Worm (Caenorhabditis elegans): ENCODE measurements around the gene R05A10.3.

Gene R05A10.3

DNA sequence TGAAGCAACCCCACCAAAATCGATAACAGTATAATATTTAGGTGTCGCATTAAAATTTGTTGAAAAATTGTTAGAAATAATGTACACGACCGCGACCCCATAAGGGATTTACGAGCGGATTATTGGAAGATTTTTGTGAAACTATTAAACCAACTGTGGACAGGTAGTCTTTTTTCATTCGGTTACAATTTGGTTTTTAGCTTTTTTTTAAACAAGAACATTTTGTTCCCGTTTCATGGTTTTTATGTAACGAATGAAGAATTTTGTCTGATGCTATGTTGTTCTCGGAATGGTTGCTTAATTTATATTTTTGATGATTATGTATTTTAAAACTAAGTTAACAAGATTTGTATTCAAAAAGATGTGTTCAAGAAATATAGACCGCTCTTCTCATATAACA, at the start of gene R05A10.3:
Gene R05A10.3 (minus strand): TSS at position 101 of the 400 bp plus-strand sequence.
- no peak for TF ChIP-seq dao-5 (tag; optimal IDR thresholded peaks at IDR 0.05)
- TF ChIP-seq W03F9.2 (tag; optimal IDR thresholded peaks at IDR 0.05) = no peak
- no peak for TF ChIP-seq him-1 (tag; optimal IDR thresholded peaks at IDR 0.05)

DNA sequence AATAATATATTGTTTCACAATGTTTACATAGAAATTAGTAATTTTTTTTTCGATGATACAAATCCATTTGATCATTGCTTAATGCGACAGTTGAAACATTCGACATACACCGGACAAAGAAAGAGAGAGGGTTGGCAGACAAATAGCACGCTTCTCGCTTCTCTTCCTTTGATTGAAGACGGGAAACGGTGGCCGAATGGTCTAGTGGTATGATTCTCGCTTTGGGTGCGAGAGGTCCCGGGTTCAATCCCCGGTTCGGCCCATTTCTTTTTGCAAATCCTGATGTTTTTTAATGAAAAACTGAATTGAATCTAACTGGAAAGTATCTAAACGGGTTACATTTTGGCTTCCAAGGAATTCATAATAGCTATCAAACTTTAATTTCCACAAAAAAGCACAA, 48.6 kb upstream of the R05A10.3 start:
- TF ChIP-seq W03F9.2 (tag; optimal IDR thresholded peaks at IDR 0.05) = peak; percentile 48
- no peak for TF ChIP-seq him-1 (tag; optimal IDR thresholded peaks at IDR 0.05)
- peak; percentile 14 for TF ChIP-seq dao-5 (tag; optimal IDR thresholded peaks at IDR 0.05)

DNA sequence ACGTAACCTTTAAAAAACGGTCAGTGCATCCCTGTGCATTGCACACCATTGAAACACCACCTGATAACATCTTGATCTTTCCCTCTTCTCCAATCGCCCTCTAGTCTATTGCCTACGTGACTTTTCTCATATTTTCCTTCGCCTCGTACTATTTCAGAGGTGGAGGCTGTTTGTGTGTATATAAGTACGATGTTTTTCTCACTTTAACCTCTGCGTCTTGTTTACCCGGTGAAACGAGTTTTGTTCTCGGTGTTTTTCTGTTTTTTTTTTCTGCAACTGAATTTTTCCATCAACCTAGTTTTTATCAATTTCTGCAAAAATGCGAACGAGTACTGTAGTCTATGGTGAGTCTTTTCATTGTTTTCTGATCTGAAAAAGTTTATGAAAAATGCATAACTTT, 43.4 kb upstream of the R05A10.3 start, which contains the start of gene sqrd-1:
Gene sqrd-1 (plus strand): TSS at position 158 of the 400 bp plus-strand sequence.
- no peak for TF ChIP-seq W03F9.2 (tag; optimal IDR thresholded peaks at IDR 0.05)
- no peak for TF ChIP-seq dao-5 (tag; optimal IDR thresholded peaks at IDR 0.05)
- no peak for TF ChIP-seq him-1 (tag; optimal IDR thresholded peaks at IDR 0.05)

DNA sequence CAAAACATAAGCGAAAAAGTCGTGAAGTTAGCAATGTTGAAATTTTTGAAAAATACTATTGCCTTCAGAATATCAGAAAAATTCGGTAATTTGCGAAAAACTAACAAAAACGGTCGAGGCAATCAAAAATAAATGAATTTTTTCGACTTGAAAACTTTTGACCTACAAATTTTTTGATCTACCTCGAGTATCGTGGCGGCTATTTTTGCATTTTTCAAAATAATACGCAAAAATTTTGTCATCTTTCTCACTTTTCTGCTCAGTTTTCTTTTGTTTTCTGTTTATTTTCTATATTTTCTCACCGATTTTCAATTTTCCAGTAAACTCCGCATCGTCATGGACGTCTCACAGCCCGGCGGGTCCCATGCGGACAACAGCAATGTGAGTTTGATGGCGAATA, 39.5 kb upstream of the R05A10.3 start:
- TF ChIP-seq dao-5 (tag; optimal IDR thresholded peaks at IDR 0.05) = no peak
- TF ChIP-seq W03F9.2 (tag; optimal IDR thresholded peaks at IDR 0.05) = no peak
- no peak for TF ChIP-seq him-1 (tag; optimal IDR thresholded peaks at IDR 0.05)

DNA sequence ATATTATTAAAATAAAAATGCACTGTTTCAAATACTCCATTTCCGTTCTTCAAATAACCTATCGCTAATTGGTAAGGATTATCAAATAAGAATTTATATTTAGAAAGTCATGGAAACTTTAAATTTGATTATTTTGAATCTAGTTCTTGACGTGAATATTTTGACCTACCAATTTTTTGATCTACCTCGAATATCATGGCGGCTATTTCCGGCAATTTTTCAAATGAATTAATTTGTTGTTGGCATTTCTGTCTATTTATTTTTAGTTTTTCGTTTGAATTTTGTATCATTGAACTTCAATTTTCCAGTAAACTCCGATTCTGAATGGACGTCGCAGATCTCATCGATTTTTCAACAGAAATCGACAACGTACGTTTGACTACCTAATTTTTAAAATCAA, 26.9 kb upstream of the R05A10.3 start, which contains the start of gene F02H6.3:
Gene F02H6.3 (plus strand): TSS at position 266 of the 400 bp plus-strand sequence.
- TF ChIP-seq W03F9.2 (tag; optimal IDR thresholded peaks at IDR 0.05) (no peak), him-1 (tag; optimal IDR thresholded peaks at IDR 0.05) (no peak), dao-5 (tag; optimal IDR thresholded peaks at IDR 0.05) (no peak)

DNA sequence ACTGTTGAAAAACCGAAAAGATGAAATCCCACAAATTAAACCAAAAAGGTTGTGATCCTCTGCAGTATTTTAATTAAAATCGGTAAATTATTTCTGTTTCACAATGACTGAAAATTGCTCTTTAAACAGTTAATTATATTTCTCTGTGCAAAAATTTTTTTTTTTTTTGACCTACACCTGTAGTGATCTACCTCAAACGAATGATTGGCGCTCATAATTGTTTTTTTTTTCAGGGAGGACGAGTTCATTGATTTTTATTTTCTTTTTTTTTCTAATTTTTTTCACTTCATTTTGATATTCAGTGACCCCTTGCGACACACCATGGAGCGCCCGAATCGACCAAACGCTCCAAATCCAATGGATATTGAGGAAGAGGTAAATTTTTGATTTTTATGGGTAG, 19.9 kb upstream of the R05A10.3 start, which contains the start of gene F02H6.2:
Gene F02H6.2 (plus strand): TSS at position 301 of the 400 bp plus-strand sequence.
- no peak for TF ChIP-seq dao-5 (tag; optimal IDR thresholded peaks at IDR 0.05)
- no peak for TF ChIP-seq him-1 (tag; optimal IDR thresholded peaks at IDR 0.05)
- no peak for TF ChIP-seq W03F9.2 (tag; optimal IDR thresholded peaks at IDR 0.05)

DNA sequence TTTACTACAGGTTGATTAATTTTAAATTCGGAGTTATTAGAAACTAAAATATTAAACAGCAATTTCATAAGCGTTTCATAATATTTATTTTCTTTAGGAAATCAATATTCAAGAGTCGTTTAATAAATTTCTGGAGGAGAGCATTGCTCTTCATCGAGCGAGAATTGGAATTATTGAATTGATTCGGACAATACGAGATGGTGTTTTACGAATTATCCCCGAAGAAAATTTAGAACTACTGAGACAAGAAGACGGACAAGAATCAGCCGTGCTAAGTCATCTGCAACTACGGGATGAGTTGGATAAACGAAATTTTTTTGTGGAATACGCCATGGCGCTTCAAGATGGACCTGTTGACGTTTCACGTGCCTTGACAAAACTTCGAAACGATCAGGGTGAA, 18.0 kb upstream of the R05A10.3 start:
- TF ChIP-seq him-1 (tag; optimal IDR thresholded peaks at IDR 0.05) (no peak), dao-5 (tag; optimal IDR thresholded peaks at IDR 0.05) (no peak), W03F9.2 (tag; optimal IDR thresholded peaks at IDR 0.05) (no peak)

DNA sequence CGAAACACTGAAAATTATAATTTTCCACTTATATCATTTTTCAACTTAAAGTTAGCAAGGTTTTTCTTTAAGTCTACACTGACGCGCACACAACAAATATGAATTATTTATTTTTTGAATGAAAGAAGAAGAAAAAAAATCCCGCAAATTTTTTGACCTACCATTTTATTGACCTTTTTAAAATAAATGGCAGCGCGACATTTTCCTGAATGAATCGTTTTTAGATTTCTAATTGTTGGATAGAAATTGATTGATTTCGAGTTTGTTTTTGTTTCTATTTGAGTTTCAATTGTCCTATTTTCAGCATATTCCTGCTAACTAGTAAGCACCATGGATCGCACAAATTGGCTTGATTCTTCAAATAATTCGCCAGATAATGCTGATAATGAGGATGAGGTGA, 16.9 kb upstream of the R05A10.3 start, which contains the start of gene K01G12.3:
Gene K01G12.3 (plus strand): TSS at position 301 of the 400 bp plus-strand sequence.
- TF ChIP-seq him-1 (tag; optimal IDR thresholded peaks at IDR 0.05) (no peak), W03F9.2 (tag; optimal IDR thresholded peaks at IDR 0.05) (no peak), dao-5 (tag; optimal IDR thresholded peaks at IDR 0.05) (no peak)

DNA sequence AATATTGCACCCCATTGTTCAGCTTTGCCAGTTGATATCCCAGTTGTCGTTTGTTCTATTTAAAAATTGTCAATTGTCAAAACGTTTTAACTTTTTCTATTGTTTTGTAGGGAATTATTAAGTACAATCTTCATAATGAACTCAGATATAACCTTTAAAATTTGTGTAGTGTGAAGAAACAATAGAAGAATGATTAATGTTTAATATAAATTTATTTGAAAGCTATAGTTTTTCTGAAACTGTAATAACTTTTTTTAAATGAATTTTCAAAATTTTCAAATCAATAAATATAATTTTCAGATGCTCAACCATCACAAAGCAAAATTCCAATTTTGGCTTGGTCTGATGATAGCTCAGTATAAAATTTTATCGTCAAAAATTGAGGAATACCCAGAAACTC, 15.6 kb upstream of the R05A10.3 start, which contains the start of gene K01G12.22:
Gene K01G12.22 (plus strand): TSS at position 301 of the 400 bp plus-strand sequence.
- no peak for TF ChIP-seq him-1 (tag; optimal IDR thresholded peaks at IDR 0.05)
- TF ChIP-seq dao-5 (tag; optimal IDR thresholded peaks at IDR 0.05) = no peak
- TF ChIP-seq W03F9.2 (tag; optimal IDR thresholded peaks at IDR 0.05) = no peak

DNA sequence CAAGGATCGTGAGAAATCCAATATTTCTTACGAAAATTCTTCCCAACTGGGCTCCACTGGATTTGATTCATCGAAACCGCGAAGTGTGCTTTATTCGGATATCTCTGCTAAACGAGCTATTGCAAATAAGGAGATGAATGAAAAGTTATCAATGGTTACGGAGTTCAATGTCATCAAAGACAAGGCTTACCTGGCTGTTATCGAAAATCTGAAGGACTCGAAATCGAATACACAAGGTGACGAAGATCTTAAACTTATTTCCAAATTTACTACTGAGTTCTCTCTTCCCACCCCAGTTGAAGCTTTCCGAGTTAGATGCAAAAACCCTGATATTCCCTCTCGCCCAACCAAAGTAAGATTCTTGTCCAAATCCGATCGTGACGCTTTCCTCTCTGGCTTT, 10.0 kb upstream of the R05A10.3 start:
- TF ChIP-seq W03F9.2 (tag; optimal IDR thresholded peaks at IDR 0.05) (no peak), dao-5 (tag; optimal IDR thresholded peaks at IDR 0.05) (no peak), him-1 (tag; optimal IDR thresholded peaks at IDR 0.05) (no peak)

DNA sequence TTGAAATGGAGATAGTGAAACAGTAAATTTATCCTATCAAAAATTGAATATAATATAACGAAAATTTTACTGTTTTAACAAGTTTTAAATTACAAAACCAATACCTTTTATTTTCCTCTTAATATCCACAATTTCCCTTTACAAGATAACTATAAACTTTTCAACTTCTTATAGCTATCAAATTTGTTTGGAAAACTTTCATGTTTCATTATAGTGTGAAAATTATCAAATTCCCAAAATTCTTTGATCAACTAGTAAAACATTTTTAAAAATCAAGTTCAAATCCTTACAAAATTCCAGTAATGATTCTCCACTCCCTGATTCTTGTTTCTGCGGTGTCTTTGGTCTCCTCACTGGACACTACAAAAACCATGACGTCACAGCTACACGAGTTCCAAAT, 5.8 kb upstream of the R05A10.3 start, which contains the start of gene R05A10.1:
Gene R05A10.1 (plus strand): TSS at position 301 of the 400 bp plus-strand sequence.
- TF ChIP-seq him-1 (tag; optimal IDR thresholded peaks at IDR 0.05) = no peak
- TF ChIP-seq dao-5 (tag; optimal IDR thresholded peaks at IDR 0.05) = no peak
- no peak for TF ChIP-seq W03F9.2 (tag; optimal IDR thresholded peaks at IDR 0.05)

DNA sequence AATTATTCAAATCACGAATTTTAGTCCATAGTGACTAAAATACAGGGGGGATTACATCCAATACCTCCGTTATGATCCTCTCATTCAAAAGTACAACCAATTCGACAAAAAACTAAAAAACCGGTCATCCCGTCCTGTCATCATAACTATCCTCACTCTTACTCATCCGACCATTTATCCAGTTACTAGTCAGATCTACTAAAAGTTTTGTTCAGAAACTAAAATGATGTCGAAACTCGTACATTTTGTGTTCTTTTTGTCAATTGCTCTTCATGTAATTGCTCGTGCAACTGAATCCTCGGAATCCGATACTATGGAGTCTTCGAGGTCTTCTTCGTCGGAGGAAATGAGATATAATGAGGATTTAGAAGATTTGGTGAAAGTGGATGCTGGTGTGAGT, 785 bp upstream of the R05A10.3 start, which contains the start of gene R05A10.2:
Gene R05A10.2 (plus strand): TSS at position 214 of the 400 bp plus-strand sequence.
- TF ChIP-seq W03F9.2 (tag; optimal IDR thresholded peaks at IDR 0.05) = no peak
- no peak for TF ChIP-seq dao-5 (tag; optimal IDR thresholded peaks at IDR 0.05)
- no peak for TF ChIP-seq him-1 (tag; optimal IDR thresholded peaks at IDR 0.05)

DNA sequence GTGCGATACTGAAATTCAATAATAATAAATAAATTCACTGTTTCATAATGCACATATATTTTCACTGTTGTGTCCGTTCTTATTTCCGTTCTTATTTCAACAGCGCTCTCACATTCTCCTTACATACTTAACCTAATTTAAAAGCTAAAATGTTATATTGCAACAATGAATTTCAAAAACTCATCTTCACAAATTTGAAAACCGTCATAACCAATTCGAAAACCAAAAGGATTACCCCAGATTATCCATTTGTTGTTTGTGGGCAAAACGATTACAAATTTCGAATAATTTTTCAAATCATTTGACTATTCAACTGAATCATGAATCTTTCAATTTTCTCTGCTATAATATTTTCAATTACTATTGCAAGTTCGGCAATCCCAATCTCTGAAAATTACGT, 4.1 kb downstream of the R05A10.3 start, which contains the start of gene R05A10.4:
Gene R05A10.4 (plus strand): TSS at position 301 of the 400 bp plus-strand sequence.
- TF ChIP-seq him-1 (tag; optimal IDR thresholded peaks at IDR 0.05) = no peak
- TF ChIP-seq W03F9.2 (tag; optimal IDR thresholded peaks at IDR 0.05) = no peak
- no peak for TF ChIP-seq dao-5 (tag; optimal IDR thresholded peaks at IDR 0.05)

DNA sequence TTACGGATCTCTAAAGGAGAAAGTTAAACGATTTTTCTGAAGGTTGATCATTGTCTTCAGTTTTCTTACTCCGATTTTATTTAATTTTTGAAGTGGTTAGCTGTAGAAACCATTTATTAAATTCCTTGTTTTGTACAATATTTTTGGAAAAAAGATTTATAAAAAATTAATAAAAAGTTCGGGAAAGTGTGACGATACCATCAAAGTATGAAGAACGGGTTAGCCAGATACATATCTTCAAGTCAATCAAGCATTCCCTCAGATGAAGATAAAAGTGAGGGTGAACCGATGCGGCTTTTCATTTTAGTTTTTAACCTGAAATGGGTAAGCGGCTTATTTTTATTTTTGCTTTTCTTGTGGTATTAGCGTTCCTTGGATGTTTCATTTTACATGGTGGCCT, 10.8 kb downstream of the R05A10.3 start, which contains the start of gene R05A10.6:
Gene R05A10.6 (plus strand): TSS at position 301 of the 400 bp plus-strand sequence.
- TF ChIP-seq dao-5 (tag; optimal IDR thresholded peaks at IDR 0.05) (no peak), W03F9.2 (tag; optimal IDR thresholded peaks at IDR 0.05) (no peak), him-1 (tag; optimal IDR thresholded peaks at IDR 0.05) (no peak)

DNA sequence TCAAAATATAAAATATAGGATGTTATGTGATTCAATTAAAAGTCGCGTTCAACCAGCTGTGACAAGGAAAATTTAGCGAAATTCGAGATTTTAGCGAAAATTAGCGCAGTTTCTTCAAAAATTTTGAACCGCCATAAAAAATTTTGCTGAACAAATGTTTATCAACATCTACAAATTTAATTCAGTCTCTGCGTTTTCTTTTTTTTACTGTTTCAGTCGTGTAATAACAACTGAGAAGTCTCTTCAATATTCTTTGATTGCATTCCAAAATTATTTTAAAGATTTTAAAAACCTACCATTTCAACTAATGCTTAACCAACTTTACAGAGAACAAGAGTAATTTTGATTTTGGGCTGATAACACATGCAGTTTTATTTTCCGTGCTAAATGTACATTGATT, 12.2 kb downstream of the R05A10.3 start:
- TF ChIP-seq W03F9.2 (tag; optimal IDR thresholded peaks at IDR 0.05) (no peak), him-1 (tag; optimal IDR thresholded peaks at IDR 0.05) (no peak), dao-5 (tag; optimal IDR thresholded peaks at IDR 0.05) (no peak)
